Worm (Caenorhabditis elegans): ENCODE measurements around the gene Y73F8A.22.
A peak's percentile ranks its signal among the peaks of the same experiment; 100 is the strongest.

Gene Y73F8A.22

ce11 chrIV:15398643-15399042, 42.6 kb downstream of the Y73F8A.22 start (continued):
- TF ChIP-seq ceh-82 (tag; optimal IDR thresholded peaks at IDR 0.05) (no peak), crh-2 (tag; optimal IDR thresholded peaks at IDR 0.05) (peak; percentile 33), F13H6.1 (tag; optimal IDR thresholded peaks at IDR 0.05) (no peak), skn-1 (tag; optimal IDR thresholded peaks at IDR 0.05) (no peak)

- TF ChIP-seq fos-1 (tag; optimal IDR thresholded peaks at IDR 0.05): peak; percentile 42
- no peak for TF ChIP-seq ztf-11 (tag; optimal IDR thresholded peaks at IDR 0.05)
- TF ChIP-seq lin-13 (GFP tag; optimal IDR thresholded peaks at IDR 0.05): no peak
- peak; percentile 34 for TF ChIP-seq gmeb-1 (tag; optimal IDR thresholded peaks at IDR 0.05)
- TF ChIP-seq alr-1 (tag; optimal IDR thresholded peaks at IDR 0.05): no peak
- no peak for TF ChIP-seq nhr-11 (tag; optimal IDR thresholded peaks at IDR 0.05)
- peak; percentile 34 for TF ChIP-seq sma-9 (GFP tag; optimal IDR thresholded peaks at IDR 0.05)
- TF ChIP-seq sma-9 (tag; optimal IDR thresholded peaks at IDR 0.05): no peak
- TF ChIP-seq lin-11 (tag; optimal IDR thresholded peaks at IDR 0.05): no peak
- TF ChIP-seq mbf-1 (tag; optimal IDR thresholded peaks at IDR 0.05): no peak
- no peak for TF ChIP-seq crh-2 (tag; optimal IDR thresholded peaks at IDR 0.05)
- TF ChIP-seq blmp-1 (tag; optimal IDR thresholded peaks at IDR 0.05; ENCODE audit: insufficient read depth): no peak
- no peak for TF ChIP-seq nhr-10 (tag; optimal IDR thresholded peaks at IDR 0.05)
- TF ChIP-seq ama-1 (optimal IDR thresholded peaks at IDR 0.05): no peak
- no peak for TF ChIP-seq elt-3 (tag; optimal IDR thresholded peaks at IDR 0.05)
- TF ChIP-seq nhr-23 (tag; optimal IDR thresholded peaks at IDR 0.05): no peak
- no peak for TF ChIP-seq lsy-2 (tag; optimal IDR thresholded peaks at IDR 0.05)
- no peak for TF ChIP-seq unc-39 (tag; optimal IDR thresholded peaks at IDR 0.05)
- no peak for TF ChIP-seq nhr-237 (tag; optimal IDR thresholded peaks at IDR 0.05)
- TF ChIP-seq nhr-21 (tag; optimal IDR thresholded peaks at IDR 0.05): peak; percentile 4
These were observed 45.9 kb downstream of the Y73F8A.22 start for ce11 chrIV:15395260-15395844.

- TF ChIP-seq nhr-237 (tag; optimal IDR thresholded peaks at IDR 0.05): no peak
- TF ChIP-seq snpc-4 (tag; optimal IDR thresholded peaks at IDR 0.05): peak; percentile 9
- peak; percentile 49 for TF ChIP-seq fos-1 (tag; optimal IDR thresholded peaks at IDR 0.05)
- TF ChIP-seq mdl-1 (tag; optimal IDR thresholded peaks at IDR 0.05): no peak
- no peak for TF ChIP-seq sma-9 (GFP tag; optimal IDR thresholded peaks at IDR 0.05)
- TF ChIP-seq sma-9 (tag; optimal IDR thresholded peaks at IDR 0.05): no peak
- TF ChIP-seq C34F6.9 (tag; optimal IDR thresholded peaks at IDR 0.05): no peak
- TF ChIP-seq mab-5 (tag; optimal IDR thresholded peaks at IDR 0.05): no peak
These were observed 46.6 kb downstream of the Y73F8A.22 start for ce11 chrIV:15394544-15395125.

ce11 chrIV:15393186-15393585, 48.0 kb downstream of the Y73F8A.22 start:
- TF ChIP-seq nhr-12 (tag; optimal IDR thresholded peaks at IDR 0.05) (no peak), unc-39 (tag; optimal IDR thresholded peaks at IDR 0.05) (no peak), lsy-2 (tag; optimal IDR thresholded peaks at IDR 0.05) (no peak), lin-11 (tag; optimal IDR thresholded peaks at IDR 0.05) (no peak), egl-27 (tag; optimal IDR thresholded peaks at IDR 0.05) (no peak), fos-1 (tag; optimal IDR thresholded peaks at IDR 0.05) (peak; percentile 99), unc-62 (GFP tag; optimal IDR thresholded peaks at IDR 0.05) (no peak), ztf-11 (tag; optimal IDR thresholded peaks at IDR 0.05) (no peak), sma-9 (GFP tag; optimal IDR thresholded peaks at IDR 0.05) (peak; percentile 62), sma-9 (tag; optimal IDR thresholded peaks at IDR 0.05) (no peak), sma-3 (GFP tag; optimal IDR thresholded peaks at IDR 0.05) (no peak), gmeb-1 (tag; optimal IDR thresholded peaks at IDR 0.05) (no peak), nhr-77 (tag; optimal IDR thresholded peaks at IDR 0.05) (no peak), mbf-1 (tag; optimal IDR thresholded peaks at IDR 0.05) (no peak), elt-1 (tag; optimal IDR thresholded peaks at IDR 0.05) (no peak), lin-13 (GFP tag; optimal IDR thresholded peaks at IDR 0.05) (no peak), crh-2 (tag; optimal IDR thresholded peaks at IDR 0.05) (peak; percentile 5), nhr-23 (tag; optimal IDR thresholded peaks at IDR 0.05) (no peak), peb-1 (tag; optimal IDR thresholded peaks at IDR 0.05) (no peak), Y55F3AM.14 (GFP tag; optimal IDR thresholded peaks at IDR 0.05) (no peak), elt-3 (tag; optimal IDR thresholded peaks at IDR 0.05) (no peak), sem-4 (tag; optimal IDR thresholded peaks at IDR 0.05) (no peak), mdl-1 (tag; optimal IDR thresholded peaks at IDR 0.05) (no peak)

Data from whole organism, L2 larva.